Fruit fly (Drosophila melanogaster) whole organism, adult: ENCODE results near the gene CG5399.

ENCODE experiments used
- CG11617 ChIP-seq: fragments of 200-800 bp; sonication (Bioruptor generic); optimal IDR thresholded peaks from 2 replicates; lab custom pipeline; 2017; ENCODE audit warnings: mild to moderate bottlenecking, missing biosample characterization, missing genetic modification reagents, missing genetic modification characterization
- CG12768 ChIP-seq: fragments of 200-800 bp; sonication (Bioruptor generic); optimal IDR thresholded peaks from 2 replicates; lab custom pipeline; 2017; ENCODE audit warnings: missing biosample characterization, missing genetic modification characterization, mild to moderate bottlenecking, moderate library complexity, missing genetic modification reagents
- CG14711 ChIP-seq: fragments of 200-800 bp; sonication (Bioruptor generic); optimal IDR thresholded peaks from 2 replicates; lab custom pipeline; 2018; ENCODE audit warnings: missing biosample characterization, mild to moderate bottlenecking, missing genetic modification characterization, moderate library complexity
- CG1620 ChIP-seq: fragments of 200-800 bp; sonication (Bioruptor generic); optimal IDR thresholded peaks from 2 replicates; lab custom pipeline; 2016; ENCODE audit warnings: missing biosample characterization, missing genetic modification characterization
- CG33017 ChIP-seq: fragments of 200-800 bp; sonication (Bioruptor generic); optimal IDR thresholded peaks from 2 replicates; lab custom pipeline; 2018; ENCODE audit warnings: missing biosample characterization, mild to moderate bottlenecking, missing genetic modification characterization, moderate library complexity
- CG5204 ChIP-seq: fragments of 200-800 bp; sonication (Bioruptor generic); optimal IDR thresholded peaks from 2 replicates; lab custom pipeline; 2016; ENCODE audit warnings: missing biosample characterization, missing genetic modification characterization
- CG7045 ChIP-seq: fragments of 200-800 bp; sonication (Bioruptor generic); optimal IDR thresholded peaks from 2 replicates; lab custom pipeline; 2017; ENCODE audit warnings: missing biosample characterization, mild to moderate bottlenecking, missing genetic modification characterization
- CG7101 ChIP-seq: fragments of 200-800 bp; sonication (Bioruptor generic); optimal IDR thresholded peaks from 2 replicates; lab custom pipeline; 2018; ENCODE audit warnings: missing biosample characterization, mild to moderate bottlenecking, missing genetic modification characterization, moderate library complexity
- Clk ChIP-seq: fragments of 200-800 bp; sonication (Bioruptor generic); optimal IDR thresholded peaks from 2 replicates; lab custom pipeline; 2017; ENCODE audit warnings: missing biosample characterization, missing genetic modification characterization
- Crg-1 ChIP-seq: fragments of 200-800 bp; sonication (Bioruptor generic); optimal IDR thresholded peaks from 2 replicates; lab custom pipeline; 2016; ENCODE audit warnings: missing biosample characterization, missing genetic modification characterization
- Hr96 ChIP-seq: fragments of 200-800 bp; sonication (Bioruptor generic); optimal IDR thresholded peaks from 2 replicates; lab custom pipeline; 2016; ENCODE audit warnings: missing biosample characterization, missing genetic modification characterization
- Mnt ChIP-seq: fragments of 200-800 bp; sonication (Bioruptor generic); optimal IDR thresholded peaks from 2 replicates; lab custom pipeline; 2016; ENCODE audit warnings: missing biosample characterization, mild to moderate bottlenecking, missing genetic modification characterization
- bab1 ChIP-seq: fragments of 200-800 bp; sonication (Bioruptor generic); optimal IDR thresholded peaks from 3 replicates; lab custom pipeline; 2019; ENCODE audit warnings: missing biosample characterization, mild to moderate bottlenecking, missing genetic modification characterization, moderate library complexity
- cic ChIP-seq: fragments of 200-800 bp; sonication (Bioruptor generic); optimal IDR thresholded peaks from 2 replicates; lab custom pipeline; 2017; ENCODE audit warnings: missing biosample characterization, mild to moderate bottlenecking, missing genetic modification characterization, moderate library complexity
- cnc ChIP-seq, 2 experiments: fragments of >200 bp; optimal IDR thresholded peaks; 2 replicates each; lab custom pipeline; 2017
- kay ChIP-seq: fragments of 200-800 bp; sonication (Bioruptor generic); peaks from one replicate; lab custom pipeline; 2016; ENCODE audit warnings: missing biosample characterization, missing genetic modification characterization, borderline replicate concordance
- ovo ChIP-seq: fragments of 200-800 bp; sonication (Bioruptor generic); optimal IDR thresholded peaks from 2 replicates; lab custom pipeline; 2016; ENCODE audit warnings: missing biosample characterization, missing genetic modification characterization
- pad ChIP-seq: fragments of 200-800 bp; sonication (Bioruptor generic); optimal IDR thresholded peaks from 3 replicates; lab custom pipeline; 2017; ENCODE audit warnings: missing biosample characterization, missing genetic modification characterization, mild to moderate bottlenecking, moderate library complexity, missing genetic modification reagents
- tj ChIP-seq: fragments of 200-800 bp; sonication (Bioruptor generic); optimal IDR thresholded peaks from 3 replicates; lab custom pipeline; 2017; ENCODE audit warnings: missing biosample characterization, mild to moderate bottlenecking, missing genetic modification characterization, moderate library complexity
- toe ChIP-seq: fragments of 200-800 bp; sonication (Bioruptor generic); optimal IDR thresholded peaks from 2 replicates; lab custom pipeline; 2016; ENCODE audit warnings: missing biosample characterization, missing genetic modification characterization

The CG5399 gene

DNA sequence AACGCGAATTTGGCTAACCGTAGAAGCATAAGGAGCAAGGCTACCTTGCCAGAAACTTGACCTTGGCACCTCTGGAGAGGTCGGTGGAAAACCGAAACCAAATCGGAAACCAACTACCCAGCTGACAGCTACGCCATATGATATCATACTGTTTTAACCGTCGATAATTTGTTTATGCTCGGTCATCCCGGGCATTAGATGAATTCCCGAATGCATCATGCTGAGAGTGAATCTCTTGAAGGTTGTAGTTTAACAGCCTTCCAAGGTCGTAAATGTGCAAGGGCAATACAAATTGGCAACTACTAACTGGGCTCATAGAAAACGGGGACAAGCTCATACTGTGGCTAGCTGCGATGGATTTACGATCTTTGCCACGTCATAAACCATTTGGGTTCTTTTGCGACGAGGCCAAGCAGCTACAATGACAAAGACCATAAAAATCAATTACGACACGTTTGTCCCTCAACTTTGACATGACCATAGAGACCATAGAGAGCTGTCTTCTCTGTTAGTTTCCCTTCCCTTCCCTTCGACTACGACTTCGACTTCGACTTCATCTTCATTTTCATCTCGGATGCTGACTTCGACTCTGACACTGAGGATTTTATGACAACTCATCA, 41.2 kb upstream of the CG5399 start:
- TF ChIP-seq Mnt (GFP tag; lab: Kevin White, UChicago) (no peak), toe (no peak), Crg-1 (no peak), CG12768 (GFP tag; lab: Kevin White, UChicago) (no peak), CG1620 (GFP tag; lab: Kevin White, UChicago) (no peak), kay (no peak), CG14711 (tag; lab: Kevin White, UChicago) (no peak), bab1 (GFP tag; lab: Kevin White, UChicago) (no peak), pad (GFP tag; lab: Kevin White, UChicago) (no peak), Hr96 (GFP tag; lab: Kevin White, UChicago) (no peak), Clk (GFP tag; lab: Kevin White, UChicago) (no peak), tj (GFP tag; lab: Kevin White, UChicago) (no peak)

DNA sequence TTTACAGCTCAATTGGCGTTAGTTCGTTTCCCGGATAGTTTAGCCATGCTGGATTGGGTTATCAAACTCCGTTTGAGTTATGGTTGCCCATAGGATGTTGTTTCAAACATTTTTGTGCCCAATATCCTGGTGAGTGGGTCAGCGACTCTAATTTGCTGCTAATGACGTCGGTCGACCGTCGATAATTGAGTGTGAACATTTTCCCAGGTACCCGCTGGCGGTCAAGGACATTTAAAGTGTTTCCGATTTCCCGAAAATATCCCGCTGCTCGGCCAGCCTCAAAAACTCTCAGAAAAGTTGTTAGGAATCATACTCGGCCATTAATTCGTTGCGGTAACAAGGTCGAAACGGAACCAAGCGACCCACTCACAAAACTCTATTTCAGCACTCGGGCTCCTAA, 40.2 kb upstream of the CG5399 start:
- no peak for TF ChIP-seq Hr96 (GFP tag; lab: Kevin White, UChicago)
- TF ChIP-seq CG7101 = no peak
- no peak for TF ChIP-seq CG12768 (GFP tag; lab: Kevin White, UChicago)
- no peak for TF ChIP-seq CG5204 (GFP tag; lab: Kevin White, UChicago)
- TF ChIP-seq Clk (GFP tag; lab: Kevin White, UChicago) = no peak
- no peak for TF ChIP-seq Crg-1
- no peak for TF ChIP-seq pad (GFP tag; lab: Kevin White, UChicago)
- TF ChIP-seq Mnt (GFP tag; lab: Kevin White, UChicago) = no peak

DNA sequence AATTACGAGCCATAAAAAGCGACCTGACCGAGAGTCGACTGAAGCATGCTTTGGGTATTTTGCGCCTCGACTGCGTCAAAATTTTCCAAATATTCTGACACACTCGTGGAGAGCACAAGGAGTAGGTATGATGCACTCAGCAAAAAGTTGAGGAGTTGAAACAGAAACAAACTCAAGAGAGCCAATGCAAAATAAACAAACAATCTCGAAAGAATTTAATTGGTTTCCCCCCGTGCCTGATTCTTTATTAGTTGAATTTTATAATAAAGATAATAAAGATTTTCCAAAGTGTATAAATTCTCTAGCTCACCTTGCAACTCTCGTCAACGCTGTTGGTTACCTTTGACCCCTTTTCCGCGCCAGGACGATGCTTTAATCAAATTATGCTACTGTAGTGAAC, 39.6 kb upstream of the CG5399 start:
- TF ChIP-seq CG12768 (GFP tag; lab: Kevin White, UChicago) (no peak), CG11617 (GFP tag; lab: Kevin White, UChicago) (no peak), kay (peak; percentile 14), ovo (GFP tag; lab: Kevin White, UChicago) (no peak), CG33017 (tag; lab: Kevin White, UChicago) (no peak), Crg-1 (no peak), CG7045 (GFP tag; lab: Kevin White, UChicago) (no peak)

DNA sequence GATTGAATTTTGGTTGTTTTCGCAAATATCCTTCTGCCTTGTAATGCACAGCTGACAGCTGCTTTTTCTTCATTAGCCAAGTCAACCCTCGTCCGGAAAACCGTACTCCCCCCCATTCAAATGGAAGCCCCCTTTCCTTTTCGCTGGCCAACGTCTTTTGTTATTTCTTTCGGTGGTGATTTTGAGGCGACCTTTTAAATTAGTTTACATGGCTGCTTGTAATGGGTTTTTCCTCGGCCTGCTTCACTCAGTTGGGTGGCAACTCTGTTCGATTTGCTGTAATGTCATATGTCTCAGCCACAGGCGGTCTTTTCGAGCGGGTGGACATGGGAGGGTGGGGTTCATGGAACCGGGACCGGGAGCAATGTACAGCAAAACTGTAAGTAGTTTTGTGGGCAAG, 34.6 kb upstream of the CG5399 start:
- TF ChIP-seq cnc (optimal IDR thresholded peaks at IDR 0.05; lab: Kevin White, UChicago) (no peak), ovo (GFP tag; lab: Kevin White, UChicago) (no peak), Clk (GFP tag; lab: Kevin White, UChicago) (no peak), Hr96 (GFP tag; lab: Kevin White, UChicago) (no peak), CG7045 (GFP tag; lab: Kevin White, UChicago) (no peak), toe (no peak), CG11617 (GFP tag; lab: Kevin White, UChicago) (no peak), cic (no peak), Mnt (GFP tag; lab: Kevin White, UChicago) (no peak)

DNA sequence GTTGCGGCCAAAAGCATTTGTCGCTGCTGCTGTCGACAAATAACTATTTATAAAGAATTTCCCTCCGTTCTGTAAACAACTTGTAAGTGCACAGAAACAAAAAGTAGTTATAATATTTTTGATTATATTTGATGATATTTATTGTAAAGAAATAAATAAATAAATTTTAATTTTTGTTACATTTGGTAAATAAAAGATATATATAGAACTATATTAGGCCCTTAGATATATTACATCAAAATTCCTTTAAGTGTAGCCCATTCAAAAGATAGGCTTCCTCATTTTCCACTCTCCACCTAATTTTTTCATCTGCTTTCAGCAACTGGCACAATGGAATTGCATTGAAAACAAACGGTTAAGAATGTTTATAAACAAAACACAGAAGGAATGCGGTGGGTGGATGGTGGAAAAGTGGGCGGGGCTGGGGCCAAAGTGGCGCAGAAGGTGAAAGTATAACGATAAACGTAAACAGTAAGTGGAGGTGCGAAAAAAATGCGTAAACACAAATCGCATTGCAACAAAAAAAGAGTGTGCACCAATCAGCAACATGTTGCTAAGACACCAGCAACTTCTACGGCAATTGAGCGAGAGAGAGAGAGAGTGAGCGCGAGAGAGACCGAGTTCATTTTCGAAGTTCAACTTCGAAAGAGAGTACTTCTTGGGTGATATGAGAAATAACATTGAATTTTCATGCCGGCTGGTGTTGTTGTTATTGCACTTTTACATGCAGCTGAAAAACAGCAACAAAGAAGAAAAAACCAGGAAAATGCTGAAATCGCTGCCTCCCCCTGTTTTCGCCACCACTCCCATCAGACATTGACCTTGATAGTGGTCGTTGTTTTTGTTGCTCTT, 30.5 kb upstream of the CG5399 start:
- TF ChIP-seq cic = no peak
- TF ChIP-seq CG12768 (GFP tag; lab: Kevin White, UChicago) = no peak
- TF ChIP-seq CG7101 = no peak
- no peak for TF ChIP-seq pad (GFP tag; lab: Kevin White, UChicago)
- TF ChIP-seq Crg-1 = no peak
- TF ChIP-seq tj (GFP tag; lab: Kevin White, UChicago) = peak; percentile 77
- TF ChIP-seq Hr96 (GFP tag; lab: Kevin White, UChicago) = no peak

DNA sequence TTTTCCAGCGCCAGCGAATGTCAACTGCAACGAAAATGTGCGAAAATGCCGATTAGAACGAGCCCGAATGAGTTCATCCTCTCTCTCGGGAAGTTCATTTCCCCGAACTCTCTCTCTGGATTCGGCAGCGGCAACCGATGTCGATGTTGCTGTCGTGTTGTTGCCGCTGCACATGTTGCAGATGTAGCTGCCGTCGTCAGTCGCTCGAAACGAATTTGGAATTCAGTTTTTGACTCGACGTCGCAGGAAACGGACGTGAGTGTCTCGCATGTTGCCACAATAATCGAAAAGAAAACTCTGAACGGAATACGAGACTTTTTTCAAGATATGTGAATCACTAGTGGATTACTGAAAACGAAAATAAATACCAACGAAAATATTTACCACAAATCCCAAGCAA, 29.1 kb upstream of the CG5399 start, which contains the start of gene pxb:
Gene pxb, plus strand, starts transcription at position 222 of the 400 bp plus-strand sequence.
- TF ChIP-seq CG14711 (tag; lab: Kevin White, UChicago) = no peak
- no peak for TF ChIP-seq CG7101
- TF ChIP-seq tj (GFP tag; lab: Kevin White, UChicago) = peak; percentile 21

DNA sequence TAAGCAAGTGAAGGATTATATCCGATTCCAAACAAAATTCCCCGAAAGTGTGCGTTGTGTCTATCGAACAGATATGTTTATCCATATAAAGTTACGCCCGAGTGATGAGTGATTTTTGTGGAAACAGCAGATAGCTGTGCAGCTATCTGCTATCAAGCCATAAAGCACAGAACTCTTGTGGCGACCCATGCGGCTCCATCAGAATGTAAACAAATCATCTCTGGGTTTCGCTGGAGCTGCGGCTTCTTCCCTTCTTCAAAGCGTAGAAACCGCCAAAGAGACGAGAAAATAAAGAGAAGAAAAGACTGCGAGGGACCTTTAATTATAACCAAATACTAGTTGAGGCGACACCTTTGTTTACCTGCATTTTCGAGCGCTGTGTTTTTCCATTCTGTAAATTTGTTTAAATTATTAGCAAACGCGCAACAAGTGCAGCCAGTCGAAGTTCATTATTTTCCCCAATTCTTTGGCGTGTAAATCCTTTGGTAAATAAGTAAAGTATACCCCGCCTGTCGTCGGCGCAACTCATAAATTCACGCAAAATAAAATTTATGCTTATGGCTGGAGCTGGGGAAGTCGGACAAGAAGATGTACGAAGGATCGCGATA, 28.0 kb upstream of the CG5399 start:
- TF ChIP-seq CG14711 (tag; lab: Kevin White, UChicago) = no peak
- no peak for TF ChIP-seq bab1 (GFP tag; lab: Kevin White, UChicago)
- TF ChIP-seq CG12768 (GFP tag; lab: Kevin White, UChicago) = no peak
- TF ChIP-seq kay = no peak
- TF ChIP-seq Clk (GFP tag; lab: Kevin White, UChicago) = no peak
- TF ChIP-seq CG11617 (GFP tag; lab: Kevin White, UChicago) = no peak
- TF ChIP-seq tj (GFP tag; lab: Kevin White, UChicago) = no peak
- TF ChIP-seq Crg-1 = no peak
- TF ChIP-seq pad (GFP tag; lab: Kevin White, UChicago) = no peak
- TF ChIP-seq Hr96 (GFP tag; lab: Kevin White, UChicago) = no peak
- TF ChIP-seq CG33017 (tag; lab: Kevin White, UChicago) = no peak
- no peak for TF ChIP-seq toe
- no peak for TF ChIP-seq cnc (optimal IDR thresholded peaks at IDR 0.05; lab: Kevin White, UChicago)
- no peak for TF ChIP-seq CG5204 (GFP tag; lab: Kevin White, UChicago)
- no peak for TF ChIP-seq Mnt (GFP tag; lab: Kevin White, UChicago)
- no peak for TF ChIP-seq ovo (GFP tag; lab: Kevin White, UChicago)
- no peak for TF ChIP-seq CG7101
- TF ChIP-seq CG7045 (GFP tag; lab: Kevin White, UChicago) = no peak
- no peak for TF ChIP-seq cic
- no peak for TF ChIP-seq CG1620 (GFP tag; lab: Kevin White, UChicago)
